Fruit fly (Drosophila melanogaster): ENCODE measurements around the gene CG5892.

DNA sequence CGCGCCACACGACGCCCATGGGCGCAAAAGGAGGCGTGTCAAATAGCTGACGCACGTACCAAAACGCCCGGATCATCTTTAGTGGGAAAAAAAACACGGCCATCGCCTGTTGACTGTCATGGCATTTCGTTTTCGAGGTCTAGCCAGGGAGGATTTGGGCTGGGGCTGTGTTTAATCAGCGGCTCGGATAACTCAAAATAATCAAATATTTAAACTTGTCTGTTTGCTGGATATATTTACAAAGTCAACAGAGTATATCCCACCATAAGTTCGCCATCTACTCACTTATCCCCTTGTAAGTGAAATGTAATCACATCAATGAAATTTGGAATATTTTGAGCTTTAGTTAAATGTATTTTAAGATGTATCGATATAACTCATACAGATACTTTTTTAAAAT is 18.4 kb downstream of the CG5892 start:
- TF ChIP-seq usp (GFP tag; optimal IDR thresholded peaks at IDR 0.05) (no peak), br (GFP tag; optimal IDR thresholded peaks at IDR 0.05) (no peak), sage (GFP tag; optimal IDR thresholded peaks at IDR 0.05) (no peak), tai (GFP tag; optimal IDR thresholded peaks at IDR 0.05) (no peak), Hr83 (GFP tag; optimal IDR thresholded peaks at IDR 0.05; ENCODE audit: poor library complexity, severe bottlenecking) (peak; percentile 86)
